Worm (Caenorhabditis elegans): ENCODE data around the gene F22F4.5.

The F22F4.5 gene

DNA sequence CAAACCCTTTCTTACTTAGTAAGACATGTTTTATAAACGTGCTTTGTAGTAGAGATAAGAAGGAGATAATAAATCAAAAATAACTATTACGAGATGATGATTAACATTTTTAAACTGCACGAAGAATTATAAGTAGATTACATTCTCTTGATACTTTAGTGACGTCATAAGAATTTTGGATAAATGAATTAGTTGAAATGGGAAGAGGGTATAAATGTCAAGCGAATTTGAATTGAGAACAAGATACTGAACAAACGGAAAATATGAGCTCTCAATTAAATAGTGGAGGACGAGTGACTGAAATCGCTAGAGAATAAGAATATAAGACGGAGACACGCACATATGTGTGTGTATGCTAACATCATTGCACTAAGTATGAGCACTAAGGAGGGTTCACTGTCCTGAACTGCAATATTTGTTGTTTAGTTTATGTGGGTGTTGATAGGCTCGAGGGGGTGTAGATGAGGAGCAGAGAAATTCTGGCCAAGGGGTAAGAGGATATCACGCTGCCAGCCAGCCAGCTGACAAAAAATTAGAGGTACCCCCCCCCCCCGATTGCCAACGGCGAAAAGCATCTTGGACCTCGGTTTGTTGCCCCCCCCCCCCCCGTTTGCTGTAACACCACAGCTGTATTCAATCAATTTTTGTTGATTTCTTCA lies 47.9 kb upstream of the F22F4.5 start (continued):
- no peak for TF ChIP-seq egl-27 (tag; optimal IDR thresholded peaks at IDR 0.05)
- no peak for TF ChIP-seq isw-1 (GFP tag; IDR thresholded peaks at IDR 0.05)
- no peak for TF ChIP-seq unc-30 (tag; optimal IDR thresholded peaks at IDR 0.05)
- TF ChIP-seq hlh-17 (GFP tag; optimal IDR thresholded peaks at IDR 0.05; ENCODE audit: borderline replicate concordance), result no peak
- no peak for TF ChIP-seq blmp-1 (tag; optimal IDR thresholded peaks at IDR 0.05)
- TF ChIP-seq F16B12.6 (tag; optimal IDR thresholded peaks at IDR 0.05), result no peak
- TF ChIP-seq ces-1 (GFP tag; optimal IDR thresholded peaks at IDR 0.05), result no peak
- TF ChIP-seq nhr-237 (tag; optimal IDR thresholded peaks at IDR 0.05), result no peak
- TF ChIP-seq efl-3 (GFP tag; optimal IDR thresholded peaks at IDR 0.05), result no peak
- TF ChIP-seq sup-37 (GFP tag; optimal IDR thresholded peaks at IDR 0.05), result no peak
- TF ChIP-seq nhr-47 (tag; optimal IDR thresholded peaks at IDR 0.05), result peak; percentile 10
- TF ChIP-seq irx-1 (tag; optimal IDR thresholded peaks at IDR 0.05), result no peak
- TF ChIP-seq fkh-4 (tag; optimal IDR thresholded peaks at IDR 0.05; ENCODE audit: borderline replicate concordance), result peak; percentile 11
- TF ChIP-seq nhr-71 (tag; optimal IDR thresholded peaks at IDR 0.05), result peak; percentile 36
- TF ChIP-seq C34B4.2 (tag; optimal IDR thresholded peaks at IDR 0.05), result no peak
- TF ChIP-seq pqm-1 (tag; optimal IDR thresholded peaks at IDR 0.05), result no peak
- peak; percentile 35 for TF ChIP-seq rnt-1 (tag; optimal IDR thresholded peaks at IDR 0.05)
- no peak for TF ChIP-seq ztf-4 (tag; optimal IDR thresholded peaks at IDR 0.05)
- TF ChIP-seq ceh-63 (GFP tag; optimal IDR thresholded peaks at IDR 0.05), result no peak
- TF ChIP-seq C16A3.4 (tag; optimal IDR thresholded peaks at IDR 0.05), result no peak
- TF ChIP-seq nhr-85 (tag), result peak; percentile 51
- TF ChIP-seq nhr-90 (tag; optimal IDR thresholded peaks at IDR 0.05; ENCODE audit: poor library complexity), result peak; percentile 11
- TF ChIP-seq egl-13 (tag; optimal IDR thresholded peaks at IDR 0.05), result no peak
- no peak; the same call in 1 of the 2 replicates for TF ChIP-seq nhr-19 (GFP tag; conservative IDR thresholded peaks at IDR 0.05)
- TF ChIP-seq jun-1 (tag; optimal IDR thresholded peaks at IDR 0.05), result no peak
- TF ChIP-seq efl-1 (optimal IDR thresholded peaks at IDR 0.05), result no peak
- TF ChIP-seq efl-1 (GFP tag; optimal IDR thresholded peaks at IDR 0.05 in 1 of 2), result no peak
- peak; percentile 31 for TF ChIP-seq nhr-20 (tag; optimal IDR thresholded peaks at IDR 0.05)
- no peak for TF ChIP-seq nhr-84 (tag; optimal IDR thresholded peaks at IDR 0.05)
- TF ChIP-seq zag-1 (tag; optimal IDR thresholded peaks at IDR 0.05), result peak; percentile 9
- no peak for TF ChIP-seq skn-1 (tag; optimal IDR thresholded peaks at IDR 0.05)
- TF ChIP-seq C04F5.9 (tag; optimal IDR thresholded peaks at IDR 0.05), result no peak
- no peak for TF ChIP-seq mdl-1 (tag; optimal IDR thresholded peaks at IDR 0.05)
- TF ChIP-seq unc-130 (tag; optimal IDR thresholded peaks at IDR 0.05), result no peak
- no peak for TF ChIP-seq lin-15B (tag; optimal IDR thresholded peaks at IDR 0.05)
- TF ChIP-seq alr-1 (tag; optimal IDR thresholded peaks at IDR 0.05; ENCODE audit: borderline replicate concordance), result no peak
- no peak for TF ChIP-seq elt-2 (tag; optimal IDR thresholded peaks at IDR 0.05)
- no peak for TF ChIP-seq Y116A8C.19 (tag; optimal IDR thresholded peaks at IDR 0.05; ENCODE audit: borderline replicate concordance)
- TF ChIP-seq grh-1 (GFP tag; IDR thresholded peaks at IDR 0.05), result no peak
- TF ChIP-seq ceh-90 (tag; optimal IDR thresholded peaks at IDR 0.05), result no peak
- TF ChIP-seq nhr-77 (tag; optimal IDR thresholded peaks at IDR 0.05), result no peak
- TF ChIP-seq hpl-2 (GFP tag; optimal IDR thresholded peaks at IDR 0.05), result no peak
- TF ChIP-seq dsc-1 (tag; optimal IDR thresholded peaks at IDR 0.05), result peak; percentile 55
- no peak for TF ChIP-seq lir-3 (tag; optimal IDR thresholded peaks at IDR 0.05; ENCODE audit: poor library complexity)
- no peak for TF ChIP-seq zip-4 (GFP tag; optimal IDR thresholded peaks at IDR 0.05)
- no peak for TF ChIP-seq mab-9 (GFP tag; IDR thresholded peaks at IDR 0.05)
- no peak for TF ChIP-seq hlh-4 (tag; optimal IDR thresholded peaks at IDR 0.05)
- peak in 2 of 6 experiments; percentile 16 to 51 for TF ChIP-seq elt-3 (tag; optimal IDR thresholded peaks at IDR 0.05)
- no peak for TF ChIP-seq nhr-76 (tag; optimal IDR thresholded peaks at IDR 0.05)
- no peak for TF ChIP-seq swsn-7 (tag; optimal IDR thresholded peaks at IDR 0.05)
- TF ChIP-seq unc-98 (GFP tag; IDR thresholded peaks at IDR 0.05), result no peak
- TF ChIP-seq xbp-1 (tag; optimal IDR thresholded peaks at IDR 0.05), result no peak
- no peak for TF ChIP-seq nhr-28 (tag; optimal IDR thresholded peaks at IDR 0.05)
